Worm (Caenorhabditis elegans): ENCODE measurements around the gene hlh-25.

Gene hlh-25

ce11 chrII:5543476-5544144, 8.6 kb downstream of the hlh-25 start (continued):
- TF ChIP-seq fkh-10 (GFP tag; optimal IDR thresholded peaks at IDR 0.05): peak; percentile 98
- peak; percentile 96 for TF ChIP-seq F37D6.2 (tag; optimal IDR thresholded peaks at IDR 0.05)
- peak; percentile 92 for TF ChIP-seq T20F7.1 (GFP tag; optimal IDR thresholded peaks at IDR 0.05)
- TF ChIP-seq cey-2 (tag; optimal IDR thresholded peaks at IDR 0.05; ENCODE audit: borderline replicate concordance, insufficient read depth): peak; percentile 92
- TF ChIP-seq set-16 (GFP tag; IDR thresholded peaks at IDR 0.05): peak; percentile 71
- peak; percentile 96 for TF ChIP-seq tra-1 (GFP tag; IDR thresholded peaks at IDR 0.05)
- peak; percentile 97 for TF ChIP-seq nhr-25 (tag; optimal IDR thresholded peaks at IDR 0.05; ENCODE audit: borderline replicate concordance, insufficient read depth)
- TF ChIP-seq madf-9 (GFP tag; conservative IDR thresholded peaks at IDR 0.05): peak; percentile 94
- TF ChIP-seq lin-38 (GFP tag; IDR thresholded peaks at IDR 0.05): peak; percentile 90
- peak; percentile 97 for TF ChIP-seq nhr-77 (tag; optimal IDR thresholded peaks at IDR 0.05)
- TF ChIP-seq mdl-1 (tag; optimal IDR thresholded peaks at IDR 0.05): peak; percentile 84 to 93
- TF ChIP-seq dve-1 (tag; optimal IDR thresholded peaks at IDR 0.05; ENCODE audit: insufficient read depth): peak; percentile 99
- 0 out of 2 replicates have a peak, but pooled peaks have one; percentile 7 for TF ChIP-seq zip-11 (GFP tag; IDR thresholded peaks at IDR 0.05)
- TF ChIP-seq madf-5 (GFP tag; IDR thresholded peaks at IDR 0.05): peak in 1 of 2 experiments; percentile 33; a peak in 1 of 4 replicates
- TF ChIP-seq pqm-1 (tag; optimal IDR thresholded peaks at IDR 0.05): peak; percentile 67
- TF ChIP-seq spr-3 (GFP tag; optimal IDR thresholded peaks at IDR 0.05): peak; percentile 99
- peak; percentile 65 for TF ChIP-seq lin-15B (tag; optimal IDR thresholded peaks at IDR 0.05)
- TF ChIP-seq T26A8.4 (GFP tag; IDR thresholded peaks at IDR 0.05): peak; percentile 99
- peak; percentile 99 for TF ChIP-seq egl-43 (GFP tag; IDR thresholded peaks at IDR 0.05)

- TF ChIP-seq nhr-42 (GFP tag; IDR thresholded peaks at IDR 0.05) (peak; percentile 86), daf-16 (GFP tag; optimal IDR thresholded peaks at IDR 0.05) (peak in 1 of 2 experiments; percentile 76), daf-16 (tag; optimal IDR thresholded peaks at IDR 0.05) (peak; percentile 81), lin-13 (GFP tag; optimal IDR thresholded peaks at IDR 0.05) (peak; percentile 57), mep-1 (tag; optimal IDR thresholded peaks at IDR 0.05) (peak; percentile 76), nhr-237 (tag; optimal IDR thresholded peaks at IDR 0.05) (no peak), dpl-1 (GFP tag; optimal IDR thresholded peaks at IDR 0.05) (peak; percentile 57), nhr-10 (tag; optimal IDR thresholded peaks at IDR 0.05) (peak; percentile 72), lin-1 (GFP tag; IDR thresholded peaks at IDR 0.05) (peak; percentile 59; the same call in 1 of the 2 replicates), T26A8.4 (GFP tag; IDR thresholded peaks at IDR 0.05) (peak; percentile 4), unc-62 (GFP tag; optimal IDR thresholded peaks at IDR 0.05 in 1 of 2) (peak in 1 of 2 experiments; percentile 95), unc-62 (tag; optimal IDR thresholded peaks at IDR 0.05) (no peak), attf-4 (tag; optimal IDR thresholded peaks at IDR 0.05) (no peak), ceh-20 (GFP tag; IDR thresholded peaks at IDR 0.05) (peak; percentile 46), cey-2 (tag; optimal IDR thresholded peaks at IDR 0.05; ENCODE audit: borderline replicate concordance, insufficient read depth) (no peak), ama-1 (optimal IDR thresholded peaks at IDR 0.05) (peak; percentile 99), vab-7 (GFP tag; IDR thresholded peaks at IDR 0.05) (peak; percentile 61), egl-43 (GFP tag; IDR thresholded peaks at IDR 0.05) (peak; percentile 65; the same call in 1 of the 2 replicates), hmg-1.1 (GFP tag; IDR thresholded peaks at IDR 0.05) (peak; percentile 8; the same call in 1 of the 2 replicates), hif-1 (tag; optimal IDR thresholded peaks at IDR 0.05) (peak in 1 of 2 experiments; percentile 34), ceh-28 (tag; optimal IDR thresholded peaks at IDR 0.05) (no peak), nhr-77 (tag; optimal IDR thresholded peaks at IDR 0.05) (peak; percentile 15), ceh-44 (GFP tag; IDR thresholded peaks at IDR 0.05) (no peak), aha-1 (tag) (peak; percentile 48), nhr-41 (GFP tag; IDR thresholded peaks at IDR 0.05) (peak; percentile 46; the same call in 1 of the 2 replicates), pqm-1 (tag; optimal IDR thresholded peaks at IDR 0.05) (no peak), php-3 (GFP tag; IDR thresholded peaks at IDR 0.05) (peak; percentile 36; the same call in 1 of the 2 replicates), dmd-9 (GFP tag; IDR thresholded peaks at IDR 0.05) (peak; percentile 62; the same call in 1 of the 2 replicates), F44E2.7 (GFP tag; IDR thresholded peaks at IDR 0.05) (no peak), R02D3.7 (tag; optimal IDR thresholded peaks at IDR 0.05) (no peak), mdl-1 (tag; optimal IDR thresholded peaks at IDR 0.05) (peak in 1 of 2 experiments; percentile 45), ceh-32 (tag; optimal IDR thresholded peaks at IDR 0.05; ENCODE audit: poor library complexity) (no peak), snpc-4 (tag; optimal IDR thresholded peaks at IDR 0.05) (peak; percentile 92), ctbp-1 (GFP tag; IDR thresholded peaks at IDR 0.05) (0 out of 2 replicates have a peak, but pooled peaks have one; percentile 17), nhr-76 (tag; optimal IDR thresholded peaks at IDR 0.05) (no peak)
These were observed 9.1 kb downstream of the hlh-25 start for ce11 chrII:5544145-5544515.
